Worm (Caenorhabditis elegans) whole organism, young adult: ENCODE measurements around the gene W02G9.4.

Experiments used
- B0019.2 ChIP-seq: fragments of 200-800 bp; sonication (Bioruptor generic); conservative IDR thresholded peaks from 2 replicates; pipeline ENCODE4 v1.3.6; 2022; ENCODE audit warnings: missing genetic modification reagents, missing genetic modification characterization, missing compliant biosample characterization
- B0035.1 ChIP-seq: sonication (generic microtip); optimal IDR thresholded peaks from 2 replicates; lab custom pipeline; 2016; ENCODE audit warnings: missing genetic modification characterization, mild to moderate bottlenecking, missing compliant biosample characterization, missing genotype, missing genetic modification reagents
- B0261.1 ChIP-seq: sonication (generic microtip); optimal IDR thresholded peaks from 2 replicates; lab custom pipeline; 2016; ENCODE audit warnings: mild to moderate bottlenecking, missing genetic modification characterization, moderate library complexity, missing compliant biosample characterization
- F55B11.4 ChIP-seq: sonication (generic microtip); optimal IDR thresholded peaks from 2 replicates; lab custom pipeline; 2016; ENCODE audit warnings: missing compliant biosample characterization, missing genetic modification characterization, borderline replicate concordance; ENCODE audit not compliant: insufficient read depth
- F57C9.4 ChIP-seq: sonication (generic microtip); optimal IDR thresholded peaks from 2 replicates; lab custom pipeline; 2017; ENCODE audit warnings: mild to moderate bottlenecking, missing genetic modification characterization, missing compliant biosample characterization
- K11D2.4 ChIP-seq: fragments of 200-800 bp; sonication (Bioruptor generic); IDR thresholded peaks from 2 replicates; pipeline ENCODE4 v1.3.6; 2022; ENCODE audit warnings: missing genetic modification reagents, missing genetic modification characterization, missing compliant biosample characterization
- Y56A3A.18 ChIP-seq: fragments of 200-800 bp; sonication (Bioruptor generic); IDR thresholded peaks from 2 replicates; pipeline ENCODE4 v1.3.6; 2022; ENCODE audit warnings: missing genetic modification reagents, missing genetic modification characterization, missing compliant biosample characterization
- Y67H2A.10 ChIP-seq: fragments of 200-800 bp; sonication (Bioruptor generic); conservative IDR thresholded peaks from 2 replicates; pipeline ENCODE4 v1.3.6; 2022; ENCODE audit warnings: missing genetic modification reagents, missing genetic modification characterization, missing compliant biosample characterization
- akir-1 ChIP-seq: fragments of 200-800 bp; sonication (Bioruptor generic); optimal IDR thresholded peaks from 2 replicates; lab custom pipeline; 2018; ENCODE audit warnings: mild to moderate bottlenecking, missing genetic modification characterization, moderate library complexity, missing compliant biosample characterization
- ama-1 ChIP-seq, 3 experiments: fragments of 150-350 bp in 1 of 3; sonication (generic microtip) in 2 of 3; optimal IDR thresholded peaks; 2 replicates each; lab custom pipeline; 2014 to 2018; ENCODE audit warnings: missing biosample characterization in 2 of 3, missing genetic modification characterization in 2 of 3, missing genetic modification reagents in 2 of 3
- atf-7 ChIP-seq: sonication (generic microtip); optimal IDR thresholded peaks from 2 replicates; lab custom pipeline; 2017; ENCODE audit warnings: mild to moderate bottlenecking, missing genetic modification characterization, missing compliant biosample characterization
- athp-1 ChIP-seq: sonication (generic microtip); optimal IDR thresholded peaks from 2 replicates; lab custom pipeline; 2017; ENCODE audit warnings: mild to moderate bottlenecking, missing genetic modification characterization, missing compliant biosample characterization
- attf-3 ChIP-seq: fragments of 200-800 bp; sonication (Bioruptor generic); conservative IDR thresholded peaks from 2 replicates; pipeline ENCODE4 v1.3.6; 2022; ENCODE audit warnings: missing genetic modification reagents, missing genetic modification characterization, missing compliant biosample characterization
- attf-5 ChIP-seq: fragments of 200-800 bp; sonication (Bioruptor generic); optimal IDR thresholded peaks from 2 replicates; lab custom pipeline; 2018; ENCODE audit warnings: mild to moderate bottlenecking, missing genetic modification characterization, missing compliant biosample characterization
- attf-6 ChIP-seq: fragments of 200-800 bp; sonication (Bioruptor generic); IDR thresholded peaks from 2 replicates; pipeline ENCODE4 v1.3.6; 2022; ENCODE audit warnings: missing genetic modification reagents, missing genetic modification characterization, missing compliant biosample characterization
- bed-2 ChIP-seq: fragments of 200-800 bp; sonication (Bioruptor generic); IDR thresholded peaks from 2 replicates; pipeline ENCODE4 v1.3.6; 2022; ENCODE audit warnings: missing genetic modification reagents, missing genetic modification characterization, missing compliant biosample characterization
- ccch-3 ChIP-seq: fragments of 200-800 bp; sonication (Bioruptor generic); optimal IDR thresholded peaks from 2 replicates; lab custom pipeline; 2018; ENCODE audit warnings: mild to moderate bottlenecking, missing genetic modification characterization, missing compliant biosample characterization
- ceh-27 ChIP-seq: fragments of 200-800 bp; sonication (Bioruptor generic); optimal IDR thresholded peaks from 2 replicates; lab custom pipeline; 2018; ENCODE audit warnings: mild to moderate bottlenecking, missing genetic modification characterization, moderate library complexity, missing compliant biosample characterization
- ceh-40 ChIP-seq: fragments of 200-800 bp; sonication (Bioruptor generic); IDR thresholded peaks from 2 replicates; pipeline ENCODE4 v1.3.6; 2022; ENCODE audit warnings: missing genetic modification characterization, missing compliant biosample characterization
- ceh-79 ChIP-seq: sonication (generic microtip); optimal IDR thresholded peaks from 2 replicates; lab custom pipeline; 2017; ENCODE audit warnings: mild to moderate bottlenecking, missing genetic modification characterization, missing compliant biosample characterization
- chd-7 ChIP-seq: sonication (generic microtip); optimal IDR thresholded peaks from 2 replicates; lab custom pipeline; 2016; ENCODE audit warnings: mild to moderate bottlenecking, missing genetic modification characterization, moderate library complexity, missing compliant biosample characterization
- dox-1 ChIP-seq: fragments of 200-800 bp; sonication (Bioruptor generic); IDR thresholded peaks from 2 replicates; pipeline ENCODE4 v1.3.6; 2022; ENCODE audit warnings: missing genetic modification reagents, missing genetic modification characterization, missing compliant biosample characterization
- dpl-1 ChIP-seq: fragments of 150-350 bp; optimal IDR thresholded peaks from 2 replicates; lab custom pipeline; 2014; ENCODE audit warnings: missing biosample characterization, missing genetic modification reagents, missing genetic modification characterization
- egl-44 ChIP-seq: fragments of 200-800 bp; sonication (Bioruptor generic); IDR thresholded peaks from 2 replicates; pipeline ENCODE4 v1.3.6; 2022; ENCODE audit warnings: missing genetic modification reagents, missing genetic modification characterization, missing compliant biosample characterization
- ekl-4 ChIP-seq: fragments of 200-800 bp; sonication (Bioruptor generic); IDR thresholded peaks from 2 replicates; pipeline ENCODE4 v1.3.6; 2022; ENCODE audit warnings: missing genetic modification reagents, missing genetic modification characterization, missing compliant biosample characterization
- ets-4 ChIP-seq: fragments of 200-800 bp; sonication (Bioruptor generic); optimal IDR thresholded peaks from 2 replicates; lab custom pipeline; 2018; ENCODE audit warnings: mild to moderate bottlenecking, missing genetic modification characterization, missing compliant biosample characterization
- gei-17 ChIP-seq: fragments of 200-800 bp; sonication (Bioruptor generic); optimal IDR thresholded peaks from 2 replicates; lab custom pipeline; 2018; ENCODE audit warnings: mild to moderate bottlenecking, missing genetic modification characterization, missing compliant biosample characterization
- hlh-26 ChIP-seq: fragments of 200-800 bp; sonication (Bioruptor generic); conservative IDR thresholded peaks from 2 replicates; pipeline ENCODE4 v1.3.6; 2022; ENCODE audit warnings: missing genetic modification reagents, missing genetic modification characterization, missing compliant biosample characterization
- hmg-1.2 ChIP-seq: fragments of 200-800 bp; sonication (Bioruptor generic); IDR thresholded peaks from 2 replicates; pipeline ENCODE4 v1.3.6; 2022; ENCODE audit warnings: missing genetic modification reagents, missing genetic modification characterization, missing compliant biosample characterization
- let-526 ChIP-seq: fragments of 200-800 bp; sonication (Bioruptor generic); IDR thresholded peaks from 2 replicates; pipeline ENCODE4 v1.3.6; 2022; ENCODE audit warnings: missing genetic modification reagents, missing genetic modification characterization, missing compliant biosample characterization
- lin-35 ChIP-seq, 3 experiments: fragments of 150-350 bp in 2 of 3; sonication (generic microtip) in 1 of 3; optimal IDR thresholded peaks; 2 replicates each; lab custom pipeline; 2014 to 2018; ENCODE audit warnings: missing biosample characterization in 3 of 3, missing genetic modification characterization in 3 of 3, missing genetic modification reagents in 3 of 3
- lsl-1 ChIP-seq: fragments of 200-800 bp; sonication (Bioruptor generic); optimal IDR thresholded peaks from 2 replicates; lab custom pipeline; 2018; ENCODE audit warnings: mild to moderate bottlenecking, missing genetic modification characterization, moderate library complexity, missing compliant biosample characterization
- lsy-27 ChIP-seq: sonication (generic microtip); optimal IDR thresholded peaks from 2 replicates; lab custom pipeline; 2017; ENCODE audit warnings: missing genetic modification characterization, mild to moderate bottlenecking, missing compliant biosample characterization, antibody characterized with exemption, missing genotype, borderline replicate concordance; ENCODE audit not compliant: insufficient read depth
- madf-3 ChIP-seq: fragments of 200-800 bp; sonication (Bioruptor generic); IDR thresholded peaks from 2 replicates; pipeline ENCODE4 v1.3.6; 2022; ENCODE audit warnings: missing genetic modification reagents, missing genetic modification characterization, missing compliant biosample characterization
- mcd-1 ChIP-seq: fragments of 200-800 bp; sonication (Bioruptor generic); IDR thresholded peaks from 2 replicates; pipeline ENCODE4 v1.3.6; 2022; ENCODE audit warnings: missing genetic modification reagents, missing genetic modification characterization, missing compliant biosample characterization
- mel-28 ChIP-seq: sonication (generic microtip); optimal IDR thresholded peaks from 2 replicates; lab custom pipeline; 2016; ENCODE audit warnings: borderline replicate concordance, mild to moderate bottlenecking, missing genetic modification characterization, missing compliant biosample characterization
- nhr-27 ChIP-seq: fragments of 200-800 bp; sonication (Bioruptor generic); optimal IDR thresholded peaks from 2 replicates; lab custom pipeline; 2018; ENCODE audit warnings: mild to moderate bottlenecking, missing genetic modification characterization, moderate library complexity, missing compliant biosample characterization
- nhr-90 ChIP-seq: sonication (generic microtip); optimal IDR thresholded peaks from 2 replicates; lab custom pipeline; 2016; ENCODE audit warnings: missing genotype, mild to moderate bottlenecking, missing genetic modification characterization, missing compliant biosample characterization
- pbrm-1 ChIP-seq: fragments of 200-800 bp; sonication (Bioruptor generic); IDR thresholded peaks from 2 replicates; pipeline ENCODE4 v1.3.6; 2022; ENCODE audit warnings: missing genetic modification reagents, missing genetic modification characterization, missing compliant biosample characterization
- rec-8 ChIP-seq, 2 experiments: sonication (generic microtip); optimal IDR thresholded peaks; 2 replicates each; lab custom pipeline; 2016; ENCODE audit warnings: mild to moderate bottlenecking in 2 of 2, missing genetic modification characterization in 2 of 2, missing genetic modification reagents in 2 of 2, missing genotype in 2 of 2, missing biosample characterization in 1 of 2, missing compliant biosample characterization in 1 of 2, moderate library complexity in 1 of 2
- sdz-38 ChIP-seq: sonication (generic microtip); optimal IDR thresholded peaks from 2 replicates; lab custom pipeline; 2016; ENCODE audit warnings: missing genotype, missing genetic modification characterization, missing compliant biosample characterization
- snpc-4 ChIP-seq, 5 experiments: fragments of 150-350 bp in 1 of 5; sonication (generic microtip) in 4 of 5; optimal IDR thresholded peaks; 2 replicates each; lab custom pipeline; 2014 to 2018; ENCODE audit warnings: missing genetic modification characterization in 5 of 5, missing biosample characterization in 3 of 5, antibody characterized with exemption in 2 of 5, mild to moderate bottlenecking in 2 of 5, missing compliant biosample characterization in 2 of 5, missing genotype in 2 of 5, moderate library complexity in 2 of 5, missing genetic modification reagents in 1 of 5
- tbx-9 ChIP-seq: sonication (generic microtip); optimal IDR thresholded peaks from 2 replicates; lab custom pipeline; 2016; ENCODE audit warnings: borderline replicate concordance, missing genetic modification characterization, inconsistent platforms, missing compliant biosample characterization
- zfh-2 ChIP-seq: fragments of 200-800 bp; sonication (Bioruptor generic); conservative IDR thresholded peaks from 2 replicates; pipeline ENCODE4 v1.3.6; 2022; ENCODE audit warnings: missing genetic modification reagents, missing genetic modification characterization, missing compliant biosample characterization
- ztf-22 ChIP-seq: fragments of 200-800 bp; sonication (Bioruptor generic); optimal IDR thresholded peaks from 2 replicates; lab custom pipeline; 2018; ENCODE audit warnings: mild to moderate bottlenecking, missing genetic modification characterization, moderate library complexity, missing compliant biosample characterization
- ztf-3 ChIP-seq: fragments of 200-800 bp; sonication (Bioruptor generic); optimal IDR thresholded peaks from 2 replicates; lab custom pipeline; 2018; ENCODE audit warnings: mild to moderate bottlenecking, missing genetic modification characterization, missing compliant biosample characterization

W02G9.4 gene

ce11 chrV:2673807-2674206, 7.1 kb downstream of the W02G9.4 start (continued):
- TF ChIP-seq ceh-27 (peak; percentile 62), lin-35 (GFP tag; optimal IDR thresholded peaks at IDR 0.05; lab: Kevin White, UChicago) (peak in 1 of 3 experiments; percentile 4), attf-6 (GFP tag; lab: Robert Waterston, UW) (peak; percentile 61; the same call in 1 of the 2 replicates), rec-8 (tag; optimal IDR thresholded peaks at IDR 0.05; lab: Kevin White, UChicago) (peak; percentile 6 to 37), hlh-26 (GFP tag; lab: Robert Waterston, UW) (no peak), B0035.1 (tag; lab: Kevin White, UChicago) (no peak), pbrm-1 (GFP tag; lab: Robert Waterston, UW) (peak; percentile 71; the same call in 1 of the 2 replicates), F57C9.4 (tag; lab: Kevin White, UChicago) (no peak), ztf-22 (GFP tag; lab: Kevin White, UChicago) (no peak), tbx-9 (tag; lab: Kevin White, UChicago) (no peak), atf-7 (tag; lab: Kevin White, UChicago) (peak; percentile 32), Y56A3A.18 (GFP tag; lab: Robert Waterston, UW) (0 out of 2 replicates have a peak, but pooled peaks have one; percentile 50), attf-3 (GFP tag; lab: Robert Waterston, UW) (peak; percentile 38; the same call in 1 of the 2 replicates), dpl-1 (no peak), lsy-27 (tag; lab: Kevin White, UChicago) (peak; percentile 15), athp-1 (tag; lab: Kevin White, UChicago) (peak; percentile 34), ekl-4 (peak; percentile 70; the same call in 1 of the 2 replicates), nhr-27 (tag; lab: Kevin White, UChicago) (no peak), akir-1 (no peak), gei-17 (GFP tag; lab: Kevin White, UChicago) (no peak), sdz-38 (no peak), madf-3 (GFP tag; lab: Robert Waterston, UW) (peak; percentile 27; the same call in 1 of the 2 replicates), egl-44 (GFP tag; lab: Robert Waterston, UW) (0 out of 2 replicates have a peak, but pooled peaks have one; percentile 68), ccch-3 (no peak), F55B11.4 (tag; lab: Kevin White, UChicago) (no peak), zfh-2 (no peak), ets-4 (GFP tag; lab: Kevin White, UChicago) (no peak), mel-28 (no peak), B0019.2 (no peak), ama-1 (optimal IDR thresholded peaks at IDR 0.05; lab: Kevin White, UChicago) (no peak), ama-1 (GFP tag; optimal IDR thresholded peaks at IDR 0.05; lab: Kevin White, UChicago) (peak; percentile 15 to 71), ztf-3 (no peak), B0261.1 (peak; percentile 77), ceh-40 (GFP tag; lab: Robert Waterston, UW) (peak; percentile 29; the same call in 1 of the 2 replicates), Y67H2A.10 (no peak), lsl-1 (peak; percentile 47), nhr-90 (tag; lab: Kevin White, UChicago) (peak; percentile 55), bed-2 (GFP tag; lab: Robert Waterston, UW) (no peak), mcd-1 (peak; percentile 85), attf-5 (GFP tag; lab: Kevin White, UChicago) (peak; percentile 67), chd-7 (tag; lab: Kevin White, UChicago) (peak; percentile 8), let-526 (GFP tag; lab: Robert Waterston, UW) (no peak), K11D2.4 (GFP tag; lab: Robert Waterston, UW) (no peak), ceh-79 (tag; lab: Kevin White, UChicago) (no peak), hmg-1.2 (GFP tag; lab: Robert Waterston, UW) (peak; percentile 67), dox-1 (GFP tag; lab: Robert Waterston, UW) (peak; percentile 60), snpc-4 (GFP tag; optimal IDR thresholded peaks at IDR 0.05; lab: Kevin White, UChicago) (no peak), snpc-4 (tag; optimal IDR thresholded peaks at IDR 0.05; lab: Kevin White, UChicago) (peak in 2 of 4 experiments; percentile 4 to 60)
